Fruit fly (Drosophila melanogaster): ENCODE measurements around the gene Est-6.

dm6 chr3L:12149024-12149423 is 39.6 kb upstream of the Est-6 start, which contains the start of gene CG32099:
- TF ChIP-seq Lpt (GFP tag; optimal IDR thresholded peaks at IDR 0.05) (no peak), pdm3 (GFP tag; optimal IDR thresholded peaks at IDR 0.05) (no peak), Sox15 (GFP tag; optimal IDR thresholded peaks at IDR 0.05) (no peak), CG31627 (GFP tag; optimal IDR thresholded peaks at IDR 0.05) (no peak), CG16779 (tag; optimal IDR thresholded peaks at IDR 0.05) (no peak), Ets21C (GFP tag; optimal IDR thresholded peaks at IDR 0.05) (no peak), vri (GFP tag; optimal IDR thresholded peaks at IDR 0.05) (no peak), CG8119 (GFP tag; IDR thresholded peaks at IDR 0.05) (no peak), Hr39 (GFP tag; optimal IDR thresholded peaks at IDR 0.05) (no peak)
